Fruit fly (Drosophila melanogaster) whole organism, wandering third instar larva: Measurements from ENCODE around the gene mRpL19.

Source experiments
- Abd-B ChIP-seq: fragments of >200 bp; optimal IDR thresholded peaks from 2 replicates; lab custom pipeline; 2017; ENCODE audit warnings: missing biosample characterization, missing genetic modification characterization
- CG32264 ChIP-seq: fragments of 200-800 bp; sonication (Bioruptor generic); optimal IDR thresholded peaks from 2 replicates; lab custom pipeline; 2016; ENCODE audit warnings: missing biosample characterization, missing genetic modification characterization
- CG9705 ChIP-seq: fragments of 200-800 bp; sonication (Bioruptor generic); optimal IDR thresholded peaks from 2 replicates; lab custom pipeline; 2018; ENCODE audit warnings: missing biosample characterization, mild to moderate bottlenecking, missing genetic modification characterization
- CrebA ChIP-seq: fragments of 200-800 bp; sonication (Bioruptor generic); optimal IDR thresholded peaks from 2 replicates; lab custom pipeline; 2016; ENCODE audit warnings: missing biosample characterization, mild to moderate bottlenecking, missing genetic modification characterization, borderline replicate concordance
- Dfd ChIP-seq: fragments of >200 bp; optimal IDR thresholded peaks from 2 replicates; lab custom pipeline; 2017; ENCODE audit warnings: missing biosample characterization, missing genetic modification characterization
- Dif ChIP-seq: fragments of 200-275, 200-300 bp; sonication (Bioruptor generic); optimal IDR thresholded peaks from 2 replicates; lab custom pipeline; 2018; ENCODE audit warnings: missing biosample characterization, missing genetic modification characterization; ENCODE audit not compliant: partially characterized antibody
- GATAd ChIP-seq: sonication (Bioruptor generic); optimal IDR thresholded peaks from 2 replicates; lab custom pipeline; 2016; ENCODE audit warnings: missing biosample characterization, missing genetic modification characterization
- HLH106 ChIP-seq: fragments of 200-800 bp; optimal IDR thresholded peaks from 3 replicates; lab custom pipeline; 2019; ENCODE audit warnings: missing biosample characterization, mild to moderate bottlenecking, missing genetic modification characterization, moderate library complexity
- Hnf4 ChIP-seq: fragments of 200-800 bp; sonication (Bioruptor generic); optimal IDR thresholded peaks from 2 replicates; lab custom pipeline; 2016; ENCODE audit warnings: missing biosample characterization, mild to moderate bottlenecking, missing genetic modification characterization
- Hr78 ChIP-seq: fragments of >200 bp; optimal IDR thresholded peaks from 2 replicates; lab custom pipeline; 2017; ENCODE audit warnings: missing biosample characterization, missing genetic modification characterization
- Hr83 ChIP-seq: fragments of 200-300 bp; sonication (Bioruptor generic); optimal IDR thresholded peaks from 2 replicates; lab custom pipeline; 2016; ENCODE audit warnings: missing biosample characterization, mild to moderate bottlenecking, missing genetic modification characterization, moderate library complexity; ENCODE audit not compliant: poor library complexity, severe bottlenecking
- Jra ChIP-seq: sonication (Bioruptor generic); optimal IDR thresholded peaks from 2 replicates; lab custom pipeline; 2016; ENCODE audit warnings: missing biosample characterization, missing genetic modification characterization
- Mio ChIP-seq: sonication (Bioruptor generic); optimal IDR thresholded peaks from 2 replicates; lab custom pipeline; 2016; ENCODE audit warnings: missing biosample characterization, missing genetic modification characterization
- Myc ChIP-seq: fragments of >200 bp; optimal IDR thresholded peaks from 2 replicates; lab custom pipeline; 2017
- N ChIP-seq: fragments of >200 bp; optimal IDR thresholded peaks from 2 replicates; lab custom pipeline; 2018; ENCODE audit warnings: missing biosample characterization, missing external identifiers, missing genetic modification characterization
- OdsH ChIP-seq: fragments of 200-800 bp; sonication (Bioruptor generic); optimal IDR thresholded peaks from 2 replicates; lab custom pipeline; 2016; ENCODE audit warnings: missing biosample characterization, mild to moderate bottlenecking, missing genetic modification characterization
- Rel ChIP-seq, 2 experiments: fragments of 200-800 bp; sonication (Bioruptor generic) in 1 of 2; optimal IDR thresholded peaks; 2 replicates in 1 of 2; 3 replicates in 1 of 2; lab custom pipeline; 2016 to 2019; ENCODE audit warnings: mild to moderate bottlenecking in 2 of 2, missing biosample characterization in 2 of 2, missing genetic modification characterization in 2 of 2, moderate library complexity in 1 of 2
- Sp1 ChIP-seq: fragments of 200-800 bp; sonication (Bioruptor generic); optimal IDR thresholded peaks from 3 replicates; lab custom pipeline; 2019; ENCODE audit warnings: missing biosample characterization, mild to moderate bottlenecking, missing genetic modification characterization, moderate library complexity
- Vsx2 ChIP-seq: fragments of 200-300, 225-300 bp; sonication (Bioruptor generic); optimal IDR thresholded peaks from 2 replicates; lab custom pipeline; 2018; ENCODE audit warnings: missing biosample characterization, missing genetic modification characterization; ENCODE audit not compliant: partially characterized antibody
- br ChIP-seq: fragments of 200-800 bp; sonication (Bioruptor generic); optimal IDR thresholded peaks from 2 replicates; lab custom pipeline; 2016; ENCODE audit warnings: missing biosample characterization, missing genetic modification characterization
- brk ChIP-seq: fragments of 200-800 bp; sonication (Bioruptor generic); optimal IDR thresholded peaks from 2 replicates; lab custom pipeline; 2016; ENCODE audit warnings: missing biosample characterization, mild to moderate bottlenecking, missing genetic modification characterization
- dl ChIP-seq, 2 experiments: fragments of 175-275, 200-275 bp in 1 of 2; fragments of 200-275 bp in 1 of 2; sonication (Bioruptor generic); optimal IDR thresholded peaks; lab custom pipeline; 2018; ENCODE audit warnings: mild to moderate bottlenecking in 2 of 2, missing biosample characterization in 2 of 2, missing genetic modification characterization in 2 of 2, moderate library complexity in 2 of 2; ENCODE audit not compliant: partially characterized antibody in 2 of 2, insufficient read depth in 1 of 2
- dmrt93B ChIP-seq: fragments of 200-800 bp; sonication (Bioruptor generic); optimal IDR thresholded peaks from 2 replicates; lab custom pipeline; 2018; ENCODE audit warnings: missing biosample characterization, mild to moderate bottlenecking, missing genetic modification characterization
- dsf ChIP-seq: sonication (Bioruptor generic); optimal IDR thresholded peaks from 2 replicates; lab custom pipeline; 2016; ENCODE audit warnings: missing biosample characterization, missing genetic modification characterization, borderline replicate concordance
- ey ChIP-seq: fragments of 200-800 bp; sonication (Bioruptor generic); optimal IDR thresholded peaks from 2 replicates; lab custom pipeline; 2016; ENCODE audit warnings: missing biosample characterization, missing genetic modification characterization
- foxo ChIP-seq, 2 experiments: fragments of 200-800 bp; sonication (Bioruptor generic); optimal IDR thresholded peaks; 2 replicates in 1 of 2; 3 replicates in 1 of 2; lab custom pipeline; 2016 to 2017; ENCODE audit warnings: missing biosample characterization in 2 of 2, missing genetic modification characterization in 2 of 2
- fru ChIP-seq: fragments of 200-800 bp; sonication (Bioruptor generic); optimal IDR thresholded peaks from 3 replicates; lab custom pipeline; 2016; ENCODE audit warnings: missing biosample characterization, mild to moderate bottlenecking, missing genetic modification characterization
- h ChIP-seq: fragments of 200-800 bp; sonication (Bioruptor generic); optimal IDR thresholded peaks from 3 replicates; lab custom pipeline; 2016; ENCODE audit warnings: missing biosample characterization, mild to moderate bottlenecking, missing genetic modification characterization
- jim ChIP-seq: fragments of 175-275, 200-325 bp; sonication (Bioruptor generic); optimal IDR thresholded peaks from 2 replicates; lab custom pipeline; 2016; ENCODE audit warnings: missing biosample characterization, mild to moderate bottlenecking, missing genetic modification characterization
- lola ChIP-seq: fragments of >200 bp; optimal IDR thresholded peaks from 2 replicates; lab custom pipeline; 2017; ENCODE audit warnings: missing biosample characterization, missing genetic modification characterization
- pan ChIP-seq: fragments of >200 bp; optimal IDR thresholded peaks from 2 replicates; lab custom pipeline; 2017
- psq ChIP-seq: fragments of 200-800 bp; sonication (Bioruptor generic); optimal IDR thresholded peaks from 3 replicates; lab custom pipeline; 2017; ENCODE audit warnings: missing biosample characterization, mild to moderate bottlenecking, missing genetic modification characterization, moderate library complexity
- rgr ChIP-seq: fragments of 200-800 bp; sonication (Bioruptor generic); optimal IDR thresholded peaks from 3 replicates; lab custom pipeline; 2016; ENCODE audit warnings: missing biosample characterization, mild to moderate bottlenecking, missing genetic modification characterization
- sage ChIP-seq: fragments of 200-800 bp; sonication (Bioruptor generic); optimal IDR thresholded peaks from 2 replicates; lab custom pipeline; 2016; ENCODE audit warnings: missing biosample characterization, mild to moderate bottlenecking, missing genetic modification characterization
- sv ChIP-seq: fragments of 200-800 bp; sonication (Bioruptor generic); optimal IDR thresholded peaks from 3 replicates; lab custom pipeline; 2016; ENCODE audit warnings: missing biosample characterization, missing genetic modification characterization
- tai ChIP-seq: sonication (Bioruptor generic); optimal IDR thresholded peaks from 2 replicates; lab custom pipeline; 2016; ENCODE audit warnings: missing biosample characterization, missing genetic modification characterization
- usp ChIP-seq: fragments of >200 bp; optimal IDR thresholded peaks from 2 replicates; lab custom pipeline; 2017; ENCODE audit warnings: missing biosample characterization, missing genetic modification characterization
- woc ChIP-seq: sonication (Bioruptor generic); optimal IDR thresholded peaks from 2 replicates; lab custom pipeline; 2016; ENCODE audit warnings: missing biosample characterization, mild to moderate bottlenecking, missing genetic modification characterization

The mRpL19 gene

dm6 chr3R:8654058-8654457, 19.9 kb upstream of the mRpL19 start:
- TF ChIP-seq br (GFP tag; lab: Kevin White, UChicago) (peak; percentile 25), Hr83 (peak; percentile 89), h (GFP tag; lab: Kevin White, UChicago) (peak; percentile 55), foxo (GFP tag; optimal IDR thresholded peaks at IDR 0.05; lab: Kevin White, UChicago) (peak in 1 of 2 experiments; percentile 14), Myc (no peak), jim (no peak)

DNA sequence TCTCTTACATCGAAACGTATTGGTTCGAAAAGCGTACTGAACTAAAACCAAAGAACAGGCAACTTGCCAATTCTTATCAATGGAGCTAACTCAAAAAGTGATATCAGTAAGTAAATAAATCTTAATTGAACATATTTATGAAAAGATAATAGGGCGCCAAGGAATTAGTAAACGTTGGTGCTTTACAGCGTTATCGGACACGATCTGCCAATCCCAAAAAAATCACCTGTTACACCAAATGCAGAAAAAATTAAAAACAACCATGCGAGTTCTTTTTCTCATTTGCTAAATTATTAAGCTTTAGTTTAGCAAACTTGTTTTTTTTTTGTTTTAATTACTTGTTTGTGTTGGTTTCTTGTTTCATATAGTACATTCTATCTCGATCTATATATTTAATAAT, 19.2 kb upstream of the mRpL19 start, which contains the start of gene CG42489:
CG42489 (minus strand) TSS at position 101 of the 400 bp plus-strand sequence.
- TF ChIP-seq Vsx2 (GFP tag; lab: Kevin White, UChicago) (no peak), pan (lab: Kevin White, UChicago) (no peak), sv (GFP tag; lab: Kevin White, UChicago) (no peak), Mio (GFP tag; lab: Kevin White, UChicago) (no peak), CG32264 (GFP tag; lab: Kevin White, UChicago) (no peak), dl (GFP tag; optimal IDR thresholded peaks at IDR 0.05; lab: Kevin White, UChicago; ENCODE audit: insufficient read depth in 1 of 2, partially characterized antibody in 2 of 2) (no peak)

dm6 chr3R:8658688-8659087, 15.2 kb upstream of the mRpL19 start:
- TF ChIP-seq foxo (GFP tag; optimal IDR thresholded peaks at IDR 0.05; lab: Kevin White, UChicago) (no peak), brk (no peak), GATAd (no peak), Rel (GFP tag; optimal IDR thresholded peaks at IDR 0.05; lab: Kevin White, UChicago) (no peak), Rel (tag; optimal IDR thresholded peaks at IDR 0.05; lab: Kevin White, UChicago) (no peak)

DNA sequence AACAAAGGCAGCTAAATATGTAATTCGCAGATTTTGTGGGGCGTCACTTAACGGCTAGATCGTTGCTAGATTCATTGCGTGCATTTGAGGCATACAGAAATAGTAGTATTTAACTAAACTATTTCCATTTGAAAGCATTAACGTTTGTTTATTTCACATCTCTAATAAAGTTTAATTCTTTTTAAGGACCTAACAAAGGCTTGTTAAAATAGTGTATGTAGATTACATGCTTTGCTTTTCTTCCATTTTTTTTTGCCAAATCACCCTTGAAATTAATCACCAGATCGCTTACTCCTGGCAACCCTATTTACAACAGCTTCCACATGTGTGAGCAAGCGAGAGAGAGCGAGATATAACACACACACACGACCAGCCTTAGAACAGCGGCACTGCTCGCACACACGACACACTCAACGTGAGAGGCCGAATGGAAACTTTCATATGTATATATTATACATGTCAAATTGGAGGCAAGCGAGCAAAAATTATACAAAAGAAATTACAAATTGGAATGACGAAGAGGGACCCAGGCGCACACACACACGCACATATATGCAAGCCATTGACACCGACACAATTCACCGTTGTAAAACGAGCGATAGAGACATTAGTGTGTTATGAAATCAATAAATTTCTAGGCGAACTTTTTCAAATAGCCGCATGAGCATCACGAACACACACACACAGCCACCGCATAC, 14.6 kb upstream of the mRpL19 start:
- TF ChIP-seq Dfd (GFP tag; lab: Kevin White, UChicago) (no peak), brk (peak; percentile 56), Rel (GFP tag; optimal IDR thresholded peaks at IDR 0.05; lab: Kevin White, UChicago) (peak; percentile 46), Rel (tag; optimal IDR thresholded peaks at IDR 0.05; lab: Kevin White, UChicago) (peak; percentile 54), Vsx2 (GFP tag; lab: Kevin White, UChicago) (no peak), sage (GFP tag; lab: Kevin White, UChicago) (no peak), foxo (GFP tag; optimal IDR thresholded peaks at IDR 0.05; lab: Kevin White, UChicago) (peak in 1 of 2 experiments; percentile 70), Hr78 (GFP tag; lab: Kevin White, UChicago) (no peak), Jra (GFP tag; lab: Kevin White, UChicago) (peak; percentile 36), dsf (no peak), sv (GFP tag; lab: Kevin White, UChicago) (no peak), psq (GFP tag; lab: Kevin White, UChicago) (peak; percentile 54), woc (GFP tag; lab: Kevin White, UChicago) (peak; percentile 66), Sp1 (GFP tag; lab: Kevin White, UChicago) (peak; percentile 63), CrebA (GFP tag; lab: Kevin White, UChicago) (no peak), Dif (GFP tag; lab: Kevin White, UChicago) (no peak), Myc (no peak), dl (GFP tag; optimal IDR thresholded peaks at IDR 0.05; lab: Kevin White, UChicago; ENCODE audit: insufficient read depth in 1 of 2, partially characterized antibody in 2 of 2) (peak in 1 of 2 experiments; percentile 12), HLH106 (tag; lab: Kevin White, UChicago) (peak; percentile 49), Hr83 (peak; percentile 75), CG32264 (GFP tag; lab: Kevin White, UChicago) (no peak), dmrt93B (GFP tag; lab: Kevin White, UChicago) (peak; percentile 13), usp (GFP tag; lab: Kevin White, UChicago) (no peak), ey (peak; percentile 65), h (GFP tag; lab: Kevin White, UChicago) (peak; percentile 74), jim (no peak), lola (GFP tag; lab: Kevin White, UChicago) (no peak), OdsH (GFP tag; lab: Kevin White, UChicago) (peak; percentile 48), rgr (GFP tag; lab: Kevin White, UChicago) (peak; percentile 60), tai (GFP tag; lab: Kevin White, UChicago) (no peak), Hnf4 (peak; percentile 54), pan (lab: Kevin White, UChicago) (no peak), Abd-B (GFP tag; lab: Kevin White, UChicago) (no peak), Mio (GFP tag; lab: Kevin White, UChicago) (no peak), GATAd (no peak), fru (GFP tag; lab: Kevin White, UChicago) (peak; percentile 36), br (GFP tag; lab: Kevin White, UChicago) (peak; percentile 58), CG9705 (GFP tag; lab: Kevin White, UChicago) (peak; percentile 46), N (GFP tag; lab: Kevin White, UChicago) (peak; percentile 60)
